Fruit fly (Drosophila melanogaster): ENCODE data around the gene CG33269.

DNA sequence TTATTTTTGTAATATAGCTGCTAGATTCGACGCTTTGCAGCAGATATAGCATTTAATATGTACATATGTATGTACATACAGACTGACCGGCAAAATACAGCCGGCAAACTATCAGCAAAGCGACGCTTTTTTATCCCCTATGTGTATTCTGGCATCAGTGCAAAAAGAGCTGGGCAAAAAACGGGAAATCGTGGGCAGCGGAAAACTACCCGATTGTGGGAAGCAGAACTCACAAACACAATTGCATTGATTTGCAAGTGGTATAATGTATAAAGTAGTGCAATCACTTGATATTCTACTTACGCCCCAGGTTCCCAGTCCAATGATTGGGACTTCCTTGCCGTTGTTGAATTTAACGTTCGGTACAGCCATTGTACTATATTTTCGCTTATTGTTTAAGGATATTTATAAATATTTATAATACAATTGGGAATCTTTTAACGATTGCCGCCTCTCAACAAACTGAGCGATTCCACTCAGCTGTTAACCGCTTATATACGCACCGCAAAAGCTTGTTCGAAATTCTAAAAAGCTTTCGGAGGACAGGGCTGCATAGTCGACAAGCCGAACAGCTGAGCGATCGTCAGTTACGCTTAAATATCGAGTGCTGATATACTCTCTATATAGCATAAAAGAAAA, 41.4 kb upstream of the CG33269 start:
- TF ChIP-seq dsf (GFP tag; optimal IDR thresholded peaks at IDR 0.05; ENCODE audit: borderline replicate concordance) (no peak), N (GFP tag; optimal IDR thresholded peaks at IDR 0.05) (no peak), Hr83 (GFP tag; optimal IDR thresholded peaks at IDR 0.05; ENCODE audit: poor library complexity, severe bottlenecking) (no peak), Jra (GFP tag; optimal IDR thresholded peaks at IDR 0.05) (no peak)
